Fruit fly (Drosophila melanogaster) whole organism, embryonic: Measurements from ENCODE around the gene Alp9.

Source experiments
- Abd-B ChIP-seq: fragments of 200-800 bp; sonication (Bioruptor generic); optimal IDR thresholded peaks from 2 replicates; lab custom pipeline; 2018; ENCODE audit warnings: missing biosample characterization, mild to moderate bottlenecking, missing genetic modification characterization, moderate library complexity
- Asciz ChIP-seq: fragments of 200-800 bp; sonication (Bioruptor generic); optimal IDR thresholded peaks from 2 replicates; lab custom pipeline; 2017; ENCODE audit warnings: missing biosample characterization, mild to moderate bottlenecking, missing genetic modification characterization, missing genetic modification reagents
- CG10274 ChIP-seq: fragments of 200-800 bp; sonication (Bioruptor generic); optimal IDR thresholded peaks from 3 replicates; lab custom pipeline; 2017; ENCODE audit warnings: missing biosample characterization, mild to moderate bottlenecking, missing genetic modification characterization
- CG10321 ChIP-seq: fragments of 200-800 bp; sonication (Bioruptor generic); IDR thresholded peaks from 2 replicates; pipeline ENCODE4 v1.3.6; 2022; ENCODE audit warnings: missing biosample characterization, missing genetic modification characterization
- CG11247 ChIP-seq: fragments of 200-800 bp; sonication (Bioruptor generic); IDR thresholded peaks from 2 replicates; pipeline ENCODE4 v1.3.6; 2022; ENCODE audit warnings: missing biosample characterization, missing genetic modification characterization
- CG12219 ChIP-seq: fragments of 200-800 bp; sonication (Bioruptor generic); optimal IDR thresholded peaks from 3 replicates; lab custom pipeline; 2018; ENCODE audit warnings: missing biosample characterization, mild to moderate bottlenecking, missing genetic modification characterization
- CG13123 ChIP-seq: fragments of 200-800 bp; sonication (Bioruptor generic); optimal IDR thresholded peaks from 2 replicates; lab custom pipeline; 2016; ENCODE audit warnings: missing biosample characterization, missing genetic modification characterization
- CG14441 ChIP-seq: fragments of 200-800 bp; sonication (Bioruptor generic); IDR thresholded peaks from 2 replicates; pipeline ENCODE4 v1.3.6; 2022; ENCODE audit warnings: missing biosample characterization, missing genetic modification characterization
- CG15011 ChIP-seq: fragments of 200-800 bp; sonication (Bioruptor generic); optimal IDR thresholded peaks from 3 replicates; lab custom pipeline; 2018; ENCODE audit warnings: missing biosample characterization, mild to moderate bottlenecking, missing genetic modification characterization
- CG1602 ChIP-seq: fragments of 200-800 bp; sonication (Bioruptor generic); optimal IDR thresholded peaks from 3 replicates; lab custom pipeline; 2016; ENCODE audit warnings: missing biosample characterization, missing genetic modification characterization
- CG17328 ChIP-seq: fragments of 200-800 bp; sonication (Bioruptor generic); IDR thresholded peaks from 2 replicates; pipeline ENCODE4 v1.3.6; 2022; ENCODE audit warnings: missing biosample characterization, missing genetic modification characterization
- CG2678 ChIP-seq: fragments of 200-800 bp; sonication (Bioruptor generic); optimal IDR thresholded peaks from 3 replicates; lab custom pipeline; 2019; ENCODE audit warnings: missing biosample characterization, mild to moderate bottlenecking, missing genetic modification characterization, moderate library complexity
- CG31224 ChIP-seq: fragments of 200-800 bp; sonication (Bioruptor generic); IDR thresholded peaks from 2 replicates; pipeline ENCODE4 v1.3.6; 2022; ENCODE audit warnings: missing biosample characterization, missing genetic modification characterization
- CG34224 ChIP-seq: fragments of 200-800 bp; sonication (Bioruptor generic); IDR thresholded peaks from 3 replicates; pipeline ENCODE4 v1.3.6; 2022; ENCODE audit warnings: missing biosample characterization, missing genetic modification characterization; ENCODE audit not compliant: partially characterized antibody
- CG34422 ChIP-seq: fragments of 200-800 bp; sonication (Bioruptor generic); IDR thresholded peaks from 3 replicates; pipeline ENCODE4 v1.3.6; 2022; ENCODE audit warnings: missing biosample characterization, missing genetic modification characterization
- CG7372 ChIP-seq: fragments of 200-800 bp; sonication (Bioruptor generic); IDR thresholded peaks from 2 replicates; pipeline ENCODE4 v1.3.6; 2022; ENCODE audit warnings: missing biosample characterization, missing genetic modification characterization
- CG7928 ChIP-seq: fragments of 200-800 bp; sonication (Bioruptor generic); optimal IDR thresholded peaks from 2 replicates; lab custom pipeline; 2017; ENCODE audit warnings: missing biosample characterization, mild to moderate bottlenecking, missing genetic modification characterization
- CG8924 ChIP-seq: fragments of 200-800 bp; optimal IDR thresholded peaks from 3 replicates; lab custom pipeline; 2019; ENCODE audit warnings: missing biosample characterization, mild to moderate bottlenecking, missing genetic modification characterization, moderate library complexity
- CG9797 ChIP-seq: fragments of 200-800 bp; sonication (Bioruptor generic); optimal IDR thresholded peaks from 3 replicates; lab custom pipeline; 2018; ENCODE audit warnings: missing biosample characterization, mild to moderate bottlenecking, missing genetic modification characterization
- Doc3 ChIP-seq: fragments of 200-800 bp; sonication (Bioruptor generic); IDR thresholded peaks from 3 replicates; pipeline ENCODE4 v1.3.6; 2022; ENCODE audit warnings: missing biosample characterization, missing genetic modification characterization; ENCODE audit not compliant: partially characterized antibody
- HLH54F ChIP-seq: fragments of 200-800 bp; sonication (Bioruptor generic); optimal IDR thresholded peaks from 3 replicates; lab custom pipeline; 2016; ENCODE audit warnings: missing biosample characterization, missing genetic modification characterization
- Hr39 ChIP-seq: fragments of >200 bp; optimal IDR thresholded peaks from 2 replicates; lab custom pipeline; 2017
- MESR4 ChIP-seq: fragments of 200-800 bp; sonication (Bioruptor generic); optimal IDR thresholded peaks from 2 replicates; lab custom pipeline; 2018; ENCODE audit warnings: missing biosample characterization, mild to moderate bottlenecking, missing genetic modification characterization, moderate library complexity
- Med ChIP-seq: fragments of 200-800 bp; sonication (Bioruptor generic); peaks from one replicate; lab custom pipeline; 2016; ENCODE audit warnings: missing biosample characterization, missing genetic modification characterization, mild to moderate bottlenecking, inconsistent platforms, moderate library complexity
- NC2β ChIP-seq: fragments of 200-800 bp; sonication (Bioruptor generic); optimal IDR thresholded peaks from 2 replicates; lab custom pipeline; 2016; ENCODE audit warnings: missing biosample characterization, missing genetic modification characterization
- NfI ChIP-seq: fragments of 200-800 bp; sonication (Bioruptor generic); optimal IDR thresholded peaks from 3 replicates; lab custom pipeline; 2018; ENCODE audit warnings: missing biosample characterization, mild to moderate bottlenecking, missing genetic modification characterization, moderate library complexity
- Opbp ChIP-seq: fragments of 200-800 bp; sonication (Bioruptor generic); IDR thresholded peaks from 3 replicates; pipeline ENCODE4 v1.3.6; 2022; ENCODE audit warnings: missing biosample characterization, missing genetic modification characterization; ENCODE audit not compliant: partially characterized antibody
- aop ChIP-seq: fragments of 200-800 bp; sonication (Bioruptor generic); IDR thresholded peaks from 2 replicates; pipeline ENCODE4 v1.3.6; 2022; ENCODE audit warnings: missing biosample characterization, missing genetic modification characterization
- bab2 ChIP-seq: fragments of 200-800 bp; sonication (Bioruptor generic); optimal IDR thresholded peaks from 2 replicates; lab custom pipeline; 2016; ENCODE audit warnings: missing biosample characterization, missing genetic modification characterization
- chif ChIP-seq, 2 experiments: fragments of 200-800 bp; sonication (Bioruptor generic); optimal IDR thresholded peaks; 3 replicates each; lab custom pipeline; 2016; ENCODE audit warnings: missing biosample characterization in 2 of 2, missing genetic modification characterization in 2 of 2
- chinmo ChIP-seq: fragments of 200-800 bp; sonication (Bioruptor generic); IDR thresholded peaks from 4 replicates; pipeline ENCODE4 v1.3.6; 2022; ENCODE audit warnings: missing biosample characterization, missing genetic modification characterization; ENCODE audit not compliant: partially characterized antibody
- chn ChIP-seq: fragments of 200-800 bp; sonication (Bioruptor generic); optimal IDR thresholded peaks from 2 replicates; lab custom pipeline; 2016; ENCODE audit warnings: missing biosample characterization, missing genetic modification characterization
- en ChIP-seq: fragments of 200-800 bp; sonication (Bioruptor generic); optimal IDR thresholded peaks from 2 replicates; lab custom pipeline; 2016; ENCODE audit warnings: missing biosample characterization, missing genetic modification characterization
- esg ChIP-seq: fragments of 200-800 bp; sonication (Bioruptor generic); conservative IDR thresholded peaks from 2 replicates; pipeline ENCODE4 v1.3.6; 2022; ENCODE audit warnings: missing biosample characterization, missing genetic modification characterization
- gsb ChIP-seq: fragments of 200-800 bp; sonication (Bioruptor generic); IDR thresholded peaks from 2 replicates; pipeline ENCODE4 v1.3.6; 2022; ENCODE audit warnings: missing biosample characterization, missing genetic modification characterization
- gt ChIP-seq: fragments of 200-800 bp; sonication (Bioruptor generic); IDR thresholded peaks from 2 replicates; pipeline ENCODE4 v1.3.6; 2022; ENCODE audit warnings: missing biosample characterization, missing genetic modification characterization
- her ChIP-seq: fragments of 200-800 bp; sonication (Bioruptor generic); optimal IDR thresholded peaks from 2 replicates; lab custom pipeline; 2016; ENCODE audit warnings: missing biosample characterization, missing genetic modification characterization
- kni ChIP-seq: fragments of 200-800 bp; sonication (Bioruptor generic); optimal IDR thresholded peaks from 3 replicates; lab custom pipeline; 2017; ENCODE audit warnings: mild to moderate bottlenecking, missing biosample characterization, missing genetic modification reagents, missing genetic modification characterization
- otp ChIP-seq: fragments of 200-800 bp; sonication (Bioruptor generic); IDR thresholded peaks from 3 replicates; pipeline ENCODE4, ENCODE4 v1.3.6; 2022; ENCODE audit warnings: missing biosample characterization, missing genetic modification characterization
- pita ChIP-seq: fragments of 200-800 bp; sonication (Bioruptor generic); optimal IDR thresholded peaks from 2 replicates; lab custom pipeline; 2017; ENCODE audit warnings: missing biosample characterization, mild to moderate bottlenecking, missing genetic modification characterization
- prd ChIP-seq, 3 experiments: fragments of >200 bp in 2 of 3; fragments of 200-800 bp in 1 of 3; sonication (Bioruptor generic) in 1 of 3; optimal IDR thresholded peaks in 2 of 3; IDR thresholded peaks in 1 of 3; 2 replicates in 2 of 3; 3 replicates in 1 of 3; pipeline versions ENCODE4 v1.3.6 to Lab custom; 2017 to 2022; ENCODE audit warnings: missing biosample characterization in 1 of 3, missing genetic modification characterization in 1 of 3
- pzg ChIP-seq: fragments of 200-800 bp; sonication (Bioruptor generic); optimal IDR thresholded peaks from 3 replicates; lab custom pipeline; 2018; ENCODE audit warnings: missing biosample characterization, mild to moderate bottlenecking, missing genetic modification characterization, moderate library complexity
- scrt ChIP-seq: fragments of 200-800 bp; sonication (Bioruptor generic); optimal IDR thresholded peaks from 2 replicates; lab custom pipeline; 2018; ENCODE audit warnings: missing biosample characterization, mild to moderate bottlenecking, missing genetic modification characterization, moderate library complexity
- sens ChIP-seq: fragments of 200-800 bp; sonication (Bioruptor generic); peaks from one replicate; lab custom pipeline; 2016; ENCODE audit warnings: missing biosample characterization, missing genetic modification characterization
- sqz ChIP-seq: fragments of 200-800 bp; sonication (Bioruptor generic); optimal IDR thresholded peaks from 3 replicates; lab custom pipeline; 2018; ENCODE audit warnings: missing biosample characterization, mild to moderate bottlenecking, missing genetic modification characterization
- unpg ChIP-seq: fragments of 200-800 bp; sonication (Bioruptor generic); optimal IDR thresholded peaks from 3 replicates; lab custom pipeline; 2018; ENCODE audit warnings: missing biosample characterization, mild to moderate bottlenecking, missing genetic modification characterization, moderate library complexity
- vvl ChIP-seq: fragments of 200-800 bp; sonication (Bioruptor generic); IDR thresholded peaks from 2 replicates; pipeline ENCODE4 v1.3.6; 2022; ENCODE audit warnings: missing biosample characterization, missing genetic modification characterization
- zen ChIP-seq: fragments of 200-800 bp; sonication (Bioruptor generic); optimal IDR thresholded peaks from 3 replicates; lab custom pipeline; 2018; ENCODE audit warnings: missing biosample characterization, mild to moderate bottlenecking, missing genetic modification characterization, moderate library complexity

The Alp9 gene

DNA sequence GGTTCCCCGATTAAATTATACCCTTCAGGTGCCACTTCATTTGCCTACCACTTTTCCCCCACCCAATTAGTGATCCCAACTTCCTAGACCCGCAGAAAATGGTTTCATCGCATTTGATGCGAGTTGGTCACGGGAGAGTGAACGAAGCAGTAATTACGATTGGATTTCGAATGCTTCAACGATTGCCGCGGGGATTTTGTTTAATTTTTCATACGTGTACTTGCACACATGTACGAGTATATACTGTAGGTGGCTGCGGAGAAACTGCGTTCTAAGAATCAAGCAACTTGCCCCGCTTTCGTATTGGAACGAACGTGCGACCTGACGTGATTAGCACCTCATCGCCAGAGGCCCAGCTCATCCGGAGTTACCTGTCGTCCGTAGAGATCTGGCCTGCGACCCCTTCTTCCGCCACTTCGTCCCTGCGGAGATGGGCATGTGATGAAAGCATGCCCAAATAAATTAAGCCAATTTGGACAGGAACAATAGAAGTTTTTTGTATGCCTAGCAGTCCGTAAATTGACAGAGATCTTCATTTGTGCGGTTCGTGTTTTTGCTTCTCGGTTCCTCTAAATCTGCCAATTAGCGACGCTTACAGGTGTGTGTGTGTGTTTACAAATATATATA lies 14.7 kb upstream of the Alp9 start (continued):
- TF ChIP-seq esg (GFP tag; lab: Robert Waterston, UW), result no peak
- no peak for TF ChIP-seq unpg (GFP tag; lab: Kevin White, UChicago)
- no peak for TF ChIP-seq CG15011 (GFP tag; lab: Kevin White, UChicago)
- no peak for TF ChIP-seq CG9797
- TF ChIP-seq vvl (GFP tag; lab: Robert Waterston, UW), result no peak
- TF ChIP-seq pita (GFP tag; lab: Kevin White, UChicago), result no peak
- TF ChIP-seq NfI (GFP tag; lab: Kevin White, UChicago), result no peak
- TF ChIP-seq Hr39 (lab: Kevin White, UChicago), result no peak
- TF ChIP-seq kni (GFP tag; lab: Kevin White, UChicago), result no peak
- TF ChIP-seq zen, result no peak
- TF ChIP-seq CG34422 (GFP tag; lab: Robert Waterston, UW), result 0 out of 3 replicates have a peak, but pooled peaks have one; percentile 9
- TF ChIP-seq gsb (GFP tag; lab: Robert Waterston, UW), result no peak
- no peak for TF ChIP-seq CG13123
- TF ChIP-seq chif (GFP tag; optimal IDR thresholded peaks at IDR 0.05; lab: Kevin White, UChicago), result no peak
- no peak for TF ChIP-seq sens (GFP tag; lab: Kevin White, UChicago)
- no peak for TF ChIP-seq CG1602 (GFP tag; lab: Kevin White, UChicago)
- no peak for TF ChIP-seq gt
- no peak for TF ChIP-seq CG10321 (GFP tag; lab: Robert Waterston, UW)
- no peak for TF ChIP-seq CG12219 (GFP tag; lab: Kevin White, UChicago)
- TF ChIP-seq CG8924 (tag; lab: Kevin White, UChicago), result no peak
- TF ChIP-seq chinmo (GFP tag; lab: Robert Waterston, UW), result 0 out of 4 replicates have a peak, but pooled peaks have one; percentile 32
- no peak for TF ChIP-seq en (GFP tag; lab: Kevin White, UChicago)
- no peak for TF ChIP-seq CG7372
- TF ChIP-seq Abd-B, result no peak
- no peak for TF ChIP-seq CG10274 (GFP tag; lab: Kevin White, UChicago)
- TF ChIP-seq, all 482 proteins: peak for 11

DNA sequence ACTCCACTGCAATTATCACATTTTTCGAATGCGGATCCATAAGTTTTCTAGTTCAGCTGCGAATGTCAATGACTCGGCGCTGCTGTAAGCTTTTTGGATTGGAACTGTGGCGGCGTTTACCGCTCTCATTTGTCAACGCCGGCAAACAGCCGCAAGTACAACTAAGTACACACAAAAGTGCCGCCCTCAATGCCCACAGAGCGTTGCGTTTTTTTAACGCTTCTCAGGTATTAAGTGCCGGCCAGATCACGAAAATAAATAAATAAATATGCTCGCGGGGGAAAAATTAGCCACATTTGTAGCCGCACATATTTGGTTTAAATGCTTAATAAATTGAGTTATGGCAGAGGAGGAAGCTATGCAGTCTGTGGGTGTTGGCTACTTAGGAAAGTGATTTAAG lies 13.8 kb upstream of the Alp9 start:
- TF ChIP-seq otp, result 0 out of 3 replicates have a peak, but pooled peaks have one; percentile 55
- no peak for TF ChIP-seq aop (GFP tag; lab: Robert Waterston, UW)
- TF ChIP-seq CG11247 (GFP tag; lab: Robert Waterston, UW), result 0 out of 2 replicates have a peak, but pooled peaks have one; percentile 23
- no peak for TF ChIP-seq CG34224 (GFP tag; lab: Robert Waterston, UW)
- TF ChIP-seq scrt, result no peak
- no peak for TF ChIP-seq Asciz
- no peak for TF ChIP-seq CG10321 (GFP tag; lab: Robert Waterston, UW)
- no peak for TF ChIP-seq HLH54F (GFP tag; lab: Kevin White, UChicago)
- TF ChIP-seq CG15011 (GFP tag; lab: Kevin White, UChicago), result no peak
- no peak for TF ChIP-seq CG2678 (tag; lab: Kevin White, UChicago)
- no peak for TF ChIP-seq pzg
- TF ChIP-seq bab2, result no peak
- 0 out of 2 replicates have a peak, but pooled peaks have one; percentile 25 for TF ChIP-seq CG17328 (GFP tag; lab: Robert Waterston, UW)
- no peak for TF ChIP-seq CG7928 (GFP tag; lab: Kevin White, UChicago)
- TF ChIP-seq CG31224 (GFP tag; lab: Robert Waterston, UW), result no peak
- no peak for TF ChIP-seq Doc3 (GFP tag; lab: Robert Waterston, UW)
- peak; percentile 7 for TF ChIP-seq sqz (GFP tag; lab: Kevin White, UChicago)
- TF ChIP-seq Med, result peak; percentile 74
- 0 out of 2 replicates have a peak, but pooled peaks have one; percentile 9 for TF ChIP-seq CG14441 (GFP tag; lab: Robert Waterston, UW)
- no peak for TF ChIP-seq Opbp (GFP tag; lab: Robert Waterston, UW)
- TF ChIP-seq her (GFP tag; lab: Kevin White, UChicago), result no peak
- no peak for TF ChIP-seq NC2β (GFP tag; lab: Kevin White, UChicago)
- no peak for TF ChIP-seq chn
- no peak for TF ChIP-seq MESR4
- no peak for TF ChIP-seq prd (optimal IDR thresholded peaks at IDR 0.05; lab: Kevin White, UChicago)
- TF ChIP-seq prd (GFP tag; IDR thresholded peaks at IDR 0.05; lab: Robert Waterston, UW), result 0 out of 3 replicates have a peak, but pooled peaks have one; percentile 9
- TF ChIP-seq sens (GFP tag; lab: Kevin White, UChicago), result peak; percentile 33
